Worm (Caenorhabditis elegans) whole organism, midembryonic: ENCODE data around the gene ZK512.4.

ENCODE experiments used
- T22C8.4 ChIP-seq: fragments of 200-800 bp; sonication (Bioruptor generic); IDR thresholded peaks from 2 replicates; pipeline ENCODE4 v1.3.6; 2022; ENCODE audit warnings: missing genetic modification characterization, missing compliant biosample characterization
- flt-1 ChIP-seq: fragments of 200-800 bp; sonication (Bioruptor generic); IDR thresholded peaks from 2 replicates; pipeline ENCODE4 v1.3.6; 2022; ENCODE audit warnings: missing genetic modification characterization, missing compliant biosample characterization
- ztf-23 ChIP-seq: fragments of 200-800 bp; sonication (Bioruptor generic); IDR thresholded peaks from 2 replicates; pipeline ENCODE4 v1.3.6; 2022; ENCODE audit warnings: missing genetic modification reagents, missing genetic modification characterization, missing compliant biosample characterization

DNA sequence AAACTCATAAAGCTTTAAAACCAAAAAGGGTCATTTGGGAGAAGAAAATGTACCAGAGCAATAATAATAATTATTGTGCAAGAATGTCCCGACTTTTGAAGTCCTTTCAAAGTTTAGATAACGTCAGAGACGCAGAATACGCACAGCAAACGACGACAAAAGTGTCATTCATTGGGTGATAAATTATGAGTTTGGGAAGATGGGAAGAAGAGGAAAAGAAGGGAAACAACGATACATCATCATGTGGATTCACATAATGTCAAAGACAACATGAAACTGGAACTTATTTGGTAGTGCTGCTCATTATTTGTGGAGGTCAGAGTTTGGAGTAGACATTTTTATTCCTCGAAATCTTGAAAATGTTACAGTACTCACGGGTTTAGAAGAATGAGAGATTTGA lies 32.7 kb downstream of the ZK512.4 start:
- no peak for TF ChIP-seq T22C8.4 (GFP tag; lab: Robert Waterston, UW)
- TF ChIP-seq flt-1 (GFP tag; lab: Robert Waterston, UW), result no peak
- no peak for TF ChIP-seq ztf-23
